Fruit fly (Drosophila melanogaster) whole organism, embryonic: ENCODE results near the gene Arpc1.
A peak's percentile ranks its signal among the peaks of the same experiment; 100 is the strongest.

ENCODE experiments used
- Atf6 ChIP-seq: fragments of 200-800 bp; sonication (Bioruptor generic); IDR thresholded peaks from 2 replicates; pipeline ENCODE4 v1.3.6; 2022; ENCODE audit warnings: missing biosample characterization, missing genetic modification characterization
- CG10321 ChIP-seq: fragments of 200-800 bp; sonication (Bioruptor generic); IDR thresholded peaks from 2 replicates; pipeline ENCODE4 v1.3.6; 2022; ENCODE audit warnings: missing biosample characterization, missing genetic modification characterization
- CG10366 ChIP-seq: fragments of 200-800 bp; sonication (Bioruptor generic); IDR thresholded peaks from 2 replicates; pipeline ENCODE4 v1.3.6; 2022; ENCODE audit warnings: missing biosample characterization, missing genetic modification characterization
- CG10462 ChIP-seq: fragments of 200-800 bp; sonication (Bioruptor generic); optimal IDR thresholded peaks from 2 replicates; lab custom pipeline; 2016; ENCODE audit warnings: missing biosample characterization, missing genetic modification characterization
- CG10979 ChIP-seq: fragments of 200-800 bp; sonication (Bioruptor generic); optimal IDR thresholded peaks from 2 replicates; lab custom pipeline; 2018; ENCODE audit warnings: missing biosample characterization, mild to moderate bottlenecking, missing genetic modification characterization, moderate library complexity
- CG11093 ChIP-seq: fragments of 200-800 bp; sonication (Bioruptor generic); IDR thresholded peaks from 3 replicates; pipeline ENCODE4 v1.3.6; 2022; ENCODE audit warnings: missing biosample characterization, missing genetic modification characterization
- CG11504 ChIP-seq: fragments of 200-800 bp; sonication (Bioruptor generic); optimal IDR thresholded peaks from 3 replicates; lab custom pipeline; 2019; ENCODE audit warnings: missing biosample characterization, mild to moderate bottlenecking, missing genetic modification characterization, moderate library complexity
- CG11560 ChIP-seq: fragments of 200-800 bp; sonication (Bioruptor generic); IDR thresholded peaks from 3 replicates; pipeline ENCODE4 v1.3.6; 2022; ENCODE audit warnings: missing biosample characterization, missing genetic modification characterization
- CG12744 ChIP-seq: fragments of 200-800 bp; sonication (Bioruptor generic); optimal IDR thresholded peaks from 2 replicates; lab custom pipeline; 2016; ENCODE audit warnings: missing biosample characterization, missing genetic modification characterization
- CG12769 ChIP-seq: fragments of 200-800 bp; sonication (Bioruptor generic); optimal IDR thresholded peaks from 2 replicates; lab custom pipeline; 2019; ENCODE audit warnings: missing biosample characterization, mild to moderate bottlenecking, missing genetic modification characterization, moderate library complexity
- CG13424 ChIP-seq: fragments of 200-800 bp; sonication (Bioruptor generic); optimal IDR thresholded peaks from 2 replicates; lab custom pipeline; 2019; ENCODE audit warnings: missing biosample characterization, mild to moderate bottlenecking, missing genetic modification characterization, moderate library complexity
- CG15011 ChIP-seq: fragments of 200-800 bp; sonication (Bioruptor generic); optimal IDR thresholded peaks from 3 replicates; lab custom pipeline; 2018; ENCODE audit warnings: missing biosample characterization, mild to moderate bottlenecking, missing genetic modification characterization
- CG15479 ChIP-seq: fragments of 200-800 bp; sonication (Bioruptor generic); optimal IDR thresholded peaks from 3 replicates; lab custom pipeline; 2019; ENCODE audit warnings: missing biosample characterization, mild to moderate bottlenecking, missing genetic modification characterization, moderate library complexity
- CG17359 ChIP-seq: fragments of 200-800 bp; sonication (Bioruptor generic); optimal IDR thresholded peaks from 3 replicates; lab custom pipeline; 2018; ENCODE audit warnings: missing biosample characterization, mild to moderate bottlenecking, missing genetic modification characterization, moderate library complexity
- CG17385 ChIP-seq: fragments of 200-800 bp; sonication (Bioruptor generic); optimal IDR thresholded peaks from 3 replicates; lab custom pipeline; 2018; ENCODE audit warnings: missing biosample characterization, mild to moderate bottlenecking, missing genetic modification characterization
- CG18011 ChIP-seq: fragments of 200-800 bp; sonication (Bioruptor generic); optimal IDR thresholded peaks from 2 replicates; lab custom pipeline; 2017; ENCODE audit warnings: missing biosample characterization, missing genetic modification characterization, mild to moderate bottlenecking, moderate library complexity, missing genotype
- CG2889 ChIP-seq: fragments of 200-800 bp; sonication (Bioruptor generic); IDR thresholded peaks from 3 replicates; pipeline ENCODE4 v1.3.6; 2022; ENCODE audit warnings: missing biosample characterization, missing genetic modification characterization
- CG30403 ChIP-seq: fragments of 200-800 bp; sonication (Bioruptor generic); optimal IDR thresholded peaks from 3 replicates; lab custom pipeline; 2016; ENCODE audit warnings: missing biosample characterization, missing genetic modification characterization
- CG3281 ChIP-seq: fragments of 200-800 bp; sonication (Bioruptor generic); optimal IDR thresholded peaks from 3 replicates; lab custom pipeline; 2017; ENCODE audit warnings: missing biosample characterization, mild to moderate bottlenecking, missing genetic modification characterization
- CG4282 ChIP-seq: fragments of 200-800 bp; sonication (Bioruptor generic); optimal IDR thresholded peaks from 2 replicates; lab custom pipeline; 2016; ENCODE audit warnings: missing biosample characterization, missing genetic modification characterization
- CG4820 ChIP-seq: fragments of 200-800 bp; sonication (Bioruptor generic); optimal IDR thresholded peaks from 3 replicates; lab custom pipeline; 2016; ENCODE audit warnings: missing biosample characterization, missing genetic modification characterization
- CG6854 ChIP-seq: fragments of 200-800 bp; sonication (Bioruptor generic); optimal IDR thresholded peaks from 3 replicates; lab custom pipeline; 2017; ENCODE audit warnings: missing biosample characterization, mild to moderate bottlenecking, missing genetic modification characterization
- CG8478 ChIP-seq: fragments of >200 bp; optimal IDR thresholded peaks from 2 replicates; lab custom pipeline; 2018
- CG9797 ChIP-seq: fragments of 200-800 bp; sonication (Bioruptor generic); optimal IDR thresholded peaks from 3 replicates; lab custom pipeline; 2018; ENCODE audit warnings: missing biosample characterization, mild to moderate bottlenecking, missing genetic modification characterization
- ERR ChIP-seq: fragments of 200-800 bp; sonication (Bioruptor generic); optimal IDR thresholded peaks from 2 replicates; lab custom pipeline; 2016; ENCODE audit warnings: missing biosample characterization, missing genetic modification characterization
- Fer3 ChIP-seq: fragments of 200-800 bp; sonication (Bioruptor generic); optimal IDR thresholded peaks from 2 replicates; lab custom pipeline; 2018; ENCODE audit warnings: missing biosample characterization, mild to moderate bottlenecking, missing genetic modification characterization, moderate library complexity
- HmgD ChIP-seq: fragments of 200-800 bp; sonication (Bioruptor generic); optimal IDR thresholded peaks from 3 replicates; lab custom pipeline; 2016; ENCODE audit warnings: missing biosample characterization, missing genetic modification characterization
- Hsf ChIP-seq: fragments of 200-800 bp; sonication (Bioruptor generic); optimal IDR thresholded peaks from 3 replicates; lab custom pipeline; 2016; ENCODE audit warnings: missing biosample characterization, missing genetic modification characterization
- Med ChIP-seq: fragments of 200-800 bp; sonication (Bioruptor generic); peaks from one replicate; lab custom pipeline; 2016; ENCODE audit warnings: missing biosample characterization, missing genetic modification characterization, mild to moderate bottlenecking, inconsistent platforms, moderate library complexity
- Myb ChIP-seq: fragments of 200-800 bp; sonication (Bioruptor generic); optimal IDR thresholded peaks from 2 replicates; lab custom pipeline; 2016; ENCODE audit warnings: missing biosample characterization, missing genetic modification characterization
- Stat92E ChIP-seq, 3 experiments: fragments of >200 bp in 2 of 3; fragments of 200-800 bp in 1 of 3; sonication (Bioruptor generic) in 1 of 3; optimal IDR thresholded peaks; 2 replicates each; lab custom pipeline; 2017 to 2019; ENCODE audit warnings: missing biosample characterization in 3 of 3, missing genetic modification characterization in 3 of 3, mild to moderate bottlenecking in 1 of 3, moderate library complexity in 1 of 3
- al ChIP-seq: fragments of 200-800 bp; sonication (Bioruptor generic); IDR thresholded peaks from 2 replicates; pipeline ENCODE4 v1.3.6; 2022; ENCODE audit warnings: missing biosample characterization, missing genetic modification characterization
- ap ChIP-seq: fragments of 200-800 bp; sonication (Bioruptor generic); IDR thresholded peaks from 2 replicates; pipeline ENCODE4 v1.3.6; 2022; ENCODE audit warnings: missing biosample characterization, missing genetic modification characterization
- ara ChIP-seq: fragments of 200-800 bp; sonication (Bioruptor generic); IDR thresholded peaks from 2 replicates; pipeline ENCODE4 v1.3.6; 2022; ENCODE audit warnings: missing biosample characterization, missing genetic modification characterization
- ato ChIP-seq: fragments of 200-800 bp; sonication (Bioruptor generic); IDR thresholded peaks from 2 replicates; pipeline ENCODE4 v1.3.6; 2022; ENCODE audit warnings: missing biosample characterization, missing genetic modification characterization; ENCODE audit not compliant: partially characterized antibody
- bigmax ChIP-seq: fragments of 200-800 bp; sonication (Bioruptor generic); optimal IDR thresholded peaks from 2 replicates; lab custom pipeline; 2018; ENCODE audit warnings: missing biosample characterization, mild to moderate bottlenecking, missing genetic modification characterization
- bsh ChIP-seq, 2 experiments: fragments of 200-800 bp; sonication (Bioruptor generic); optimal IDR thresholded peaks; 2 replicates each; lab custom pipeline; 2017 to 2018; ENCODE audit warnings: mild to moderate bottlenecking in 2 of 2, missing biosample characterization in 2 of 2, missing genetic modification characterization in 2 of 2, moderate library complexity in 1 of 2
- dimm ChIP-seq: fragments of 200-800 bp; sonication (Bioruptor generic); IDR thresholded peaks from 2 replicates; pipeline ENCODE4 v1.3.6; 2022; ENCODE audit warnings: missing biosample characterization, missing genetic modification characterization
- fd3F ChIP-seq: fragments of 200-800 bp; sonication (Bioruptor generic); optimal IDR thresholded peaks from 2 replicates; lab custom pipeline; 2018; ENCODE audit warnings: missing biosample characterization, mild to moderate bottlenecking, missing genetic modification characterization, moderate library complexity
- ftz-f1 ChIP-seq: fragments of 200-800 bp; sonication (Bioruptor generic); optimal IDR thresholded peaks from 2 replicates; lab custom pipeline; 2016; ENCODE audit warnings: missing biosample characterization, missing genetic modification characterization
- ham ChIP-seq: fragments of 200-800 bp; sonication (Bioruptor generic); IDR thresholded peaks from 2 replicates; pipeline ENCODE4 v1.3.6; 2022; ENCODE audit warnings: missing biosample characterization, missing genetic modification characterization
- her ChIP-seq: fragments of 200-800 bp; sonication (Bioruptor generic); optimal IDR thresholded peaks from 2 replicates; lab custom pipeline; 2016; ENCODE audit warnings: missing biosample characterization, missing genetic modification characterization
- mld ChIP-seq: fragments of 200-800 bp; sonication (Bioruptor generic); IDR thresholded peaks from 3 replicates; pipeline ENCODE4 v1.3.6; 2022; ENCODE audit warnings: missing biosample characterization, missing genetic modification characterization; ENCODE audit not compliant: partially characterized antibody
- sens ChIP-seq: fragments of 200-800 bp; sonication (Bioruptor generic); peaks from one replicate; lab custom pipeline; 2016; ENCODE audit warnings: missing biosample characterization, missing genetic modification characterization
- sisA ChIP-seq: fragments of 200-800 bp; sonication (Bioruptor generic); IDR thresholded peaks from 2 replicates; pipeline ENCODE4 v1.3.6; 2022; ENCODE audit warnings: missing biosample characterization, missing genetic modification characterization
- tio ChIP-seq: fragments of 200-800 bp; sonication (Bioruptor generic); optimal IDR thresholded peaks from 2 replicates; lab custom pipeline; 2017; ENCODE audit warnings: missing biosample characterization, missing genetic modification characterization, inconsistent platforms
- trh ChIP-seq: fragments of 200-800 bp; sonication (Bioruptor generic); optimal IDR thresholded peaks from 2 replicates; lab custom pipeline; 2016; ENCODE audit warnings: missing biosample characterization, missing genetic modification characterization
- unpg ChIP-seq: fragments of 200-800 bp; sonication (Bioruptor generic); optimal IDR thresholded peaks from 3 replicates; lab custom pipeline; 2018; ENCODE audit warnings: missing biosample characterization, mild to moderate bottlenecking, missing genetic modification characterization, moderate library complexity
- z ChIP-seq: fragments of 200-800 bp; sonication (Bioruptor generic); IDR thresholded peaks from 3 replicates; pipeline ENCODE4 v1.3.6; 2022; ENCODE audit warnings: missing biosample characterization, missing genetic modification characterization

Gene Arpc1

dm6 chr2L:13780109-13780947 is 49.2 kb downstream of the Arpc1 start, which contains the start of the genes CG9008 and p38b (continued):
- TF ChIP-seq unpg (peak; percentile 73), fd3F (GFP tag; lab: Kevin White, UChicago) (peak; percentile 79), CG11504 (tag; lab: Kevin White, UChicago) (peak; percentile 92), trh (peak; percentile 30), Hsf (GFP tag; lab: Kevin White, UChicago) (peak; percentile 47), Myb (GFP tag; lab: Kevin White, UChicago) (no peak), CG10979 (tag; lab: Kevin White, UChicago) (peak; percentile 83), dimm (GFP tag; lab: Robert Waterston, UW) (no peak), ato (GFP tag; lab: Robert Waterston, UW) (0 out of 2 replicates have a peak, but pooled peaks have one; percentile 40), tio (GFP tag; lab: Kevin White, UChicago) (no peak), sens (GFP tag; lab: Kevin White, UChicago) (peak; percentile 79), sisA (GFP tag; lab: Robert Waterston, UW) (peak; percentile 55; the same call in 1 of the 2 replicates), mld (GFP tag; lab: Robert Waterston, UW) (no peak), bsh (GFP tag; optimal IDR thresholded peaks at IDR 0.05; lab: Kevin White, UChicago) (peak; percentile 54 to 75), ham (GFP tag; lab: Robert Waterston, UW) (0 out of 2 replicates have a peak, but pooled peaks have one; percentile 8), HmgD (GFP tag; lab: Kevin White, UChicago) (no peak), CG17359 (tag; lab: Kevin White, UChicago) (peak; percentile 69), CG11093 (GFP tag; lab: Robert Waterston, UW) (0 out of 3 replicates have a peak, but pooled peaks have one; percentile 32), z (GFP tag; lab: Robert Waterston, UW) (no peak), Stat92E (GFP tag; optimal IDR thresholded peaks at IDR 0.05; lab: Kevin White, UChicago) (peak in 1 of 3 experiments; percentile 19), CG12769 (no peak), Fer3 (tag; lab: Kevin White, UChicago) (peak; percentile 76), ap (no peak; the same call in 1 of the 2 replicates), CG30403 (peak; percentile 91), CG12744 (GFP tag; lab: Kevin White, UChicago) (no peak), CG3281 (GFP tag; lab: Kevin White, UChicago) (peak; percentile 89), bigmax (GFP tag; lab: Kevin White, UChicago) (no peak), CG11560 (no peak), her (GFP tag; lab: Kevin White, UChicago) (peak; percentile 99), CG4282 (GFP tag; lab: Kevin White, UChicago) (no peak), CG4820 (GFP tag; lab: Kevin White, UChicago) (peak; percentile 73), CG18011 (peak; percentile 31), CG10462 (GFP tag; lab: Kevin White, UChicago) (peak; percentile 47), CG6854 (GFP tag; lab: Kevin White, UChicago) (peak; percentile 83), CG10321 (GFP tag; lab: Robert Waterston, UW) (no peak), ara (GFP tag; lab: Robert Waterston, UW) (no peak), Atf6 (GFP tag; lab: Robert Waterston, UW) (peak; percentile 66), CG10366 (GFP tag; lab: Robert Waterston, UW) (peak; percentile 56; the same call in 1 of the 2 replicates), CG2889 (GFP tag; lab: Robert Waterston, UW) (0 out of 3 replicates have a peak, but pooled peaks have one; percentile 4), ERR (no peak), ftz-f1 (no peak), Med (peak; percentile 91), al (GFP tag; lab: Robert Waterston, UW) (0 out of 2 replicates have a peak, but pooled peaks have one; percentile 46), CG8478 (lab: Kevin White, UChicago) (no peak), CG17385 (peak; percentile 90), CG9797 (peak; percentile 8), CG15011 (GFP tag; lab: Kevin White, UChicago) (no peak), CG15479 (GFP tag; lab: Kevin White, UChicago) (no peak), CG13424 (tag; lab: Kevin White, UChicago) (peak; percentile 92)
